Fruit fly (Drosophila melanogaster) whole organism, wandering third instar larva: ENCODE results near the gene Bicra.

ENCODE experiments used
- Abd-B ChIP-seq: fragments of >200 bp; optimal IDR thresholded peaks from 2 replicates; lab custom pipeline; 2017; ENCODE audit warnings: missing biosample characterization, missing genetic modification characterization
- CG32264 ChIP-seq: fragments of 200-800 bp; sonication (Bioruptor generic); optimal IDR thresholded peaks from 2 replicates; lab custom pipeline; 2016; ENCODE audit warnings: missing biosample characterization, missing genetic modification characterization
- CG9705 ChIP-seq: fragments of 200-800 bp; sonication (Bioruptor generic); optimal IDR thresholded peaks from 2 replicates; lab custom pipeline; 2018; ENCODE audit warnings: missing biosample characterization, mild to moderate bottlenecking, missing genetic modification characterization
- CrebA ChIP-seq: fragments of 200-800 bp; sonication (Bioruptor generic); optimal IDR thresholded peaks from 2 replicates; lab custom pipeline; 2016; ENCODE audit warnings: missing biosample characterization, mild to moderate bottlenecking, missing genetic modification characterization, borderline replicate concordance
- Dfd ChIP-seq: fragments of >200 bp; optimal IDR thresholded peaks from 2 replicates; lab custom pipeline; 2017; ENCODE audit warnings: missing biosample characterization, missing genetic modification characterization
- Dif ChIP-seq: fragments of 200-275, 200-300 bp; sonication (Bioruptor generic); optimal IDR thresholded peaks from 2 replicates; lab custom pipeline; 2018; ENCODE audit warnings: missing biosample characterization, missing genetic modification characterization; ENCODE audit not compliant: partially characterized antibody
- GATAd ChIP-seq: sonication (Bioruptor generic); optimal IDR thresholded peaks from 2 replicates; lab custom pipeline; 2016; ENCODE audit warnings: missing biosample characterization, missing genetic modification characterization
- HLH106 ChIP-seq: fragments of 200-800 bp; optimal IDR thresholded peaks from 3 replicates; lab custom pipeline; 2019; ENCODE audit warnings: missing biosample characterization, mild to moderate bottlenecking, missing genetic modification characterization, moderate library complexity
- Hnf4 ChIP-seq: fragments of 200-800 bp; sonication (Bioruptor generic); optimal IDR thresholded peaks from 2 replicates; lab custom pipeline; 2016; ENCODE audit warnings: missing biosample characterization, mild to moderate bottlenecking, missing genetic modification characterization
- Hr78 ChIP-seq: fragments of >200 bp; optimal IDR thresholded peaks from 2 replicates; lab custom pipeline; 2017; ENCODE audit warnings: missing biosample characterization, missing genetic modification characterization
- Hr83 ChIP-seq: fragments of 200-300 bp; sonication (Bioruptor generic); optimal IDR thresholded peaks from 2 replicates; lab custom pipeline; 2016; ENCODE audit warnings: missing biosample characterization, mild to moderate bottlenecking, missing genetic modification characterization, moderate library complexity; ENCODE audit not compliant: poor library complexity, severe bottlenecking
- Jra ChIP-seq: sonication (Bioruptor generic); optimal IDR thresholded peaks from 2 replicates; lab custom pipeline; 2016; ENCODE audit warnings: missing biosample characterization, missing genetic modification characterization
- Mio ChIP-seq: sonication (Bioruptor generic); optimal IDR thresholded peaks from 2 replicates; lab custom pipeline; 2016; ENCODE audit warnings: missing biosample characterization, missing genetic modification characterization
- Myc ChIP-seq: fragments of >200 bp; optimal IDR thresholded peaks from 2 replicates; lab custom pipeline; 2017
- N ChIP-seq: fragments of >200 bp; optimal IDR thresholded peaks from 2 replicates; lab custom pipeline; 2018; ENCODE audit warnings: missing biosample characterization, missing external identifiers, missing genetic modification characterization
- OdsH ChIP-seq: fragments of 200-800 bp; sonication (Bioruptor generic); optimal IDR thresholded peaks from 2 replicates; lab custom pipeline; 2016; ENCODE audit warnings: missing biosample characterization, mild to moderate bottlenecking, missing genetic modification characterization
- Rel ChIP-seq, 2 experiments: fragments of 200-800 bp; sonication (Bioruptor generic) in 1 of 2; optimal IDR thresholded peaks; 2 replicates in 1 of 2; 3 replicates in 1 of 2; lab custom pipeline; 2016 to 2019; ENCODE audit warnings: mild to moderate bottlenecking in 2 of 2, missing biosample characterization in 2 of 2, missing genetic modification characterization in 2 of 2, moderate library complexity in 1 of 2
- Sp1 ChIP-seq: fragments of 200-800 bp; sonication (Bioruptor generic); optimal IDR thresholded peaks from 3 replicates; lab custom pipeline; 2019; ENCODE audit warnings: missing biosample characterization, mild to moderate bottlenecking, missing genetic modification characterization, moderate library complexity
- Vsx2 ChIP-seq: fragments of 200-300, 225-300 bp; sonication (Bioruptor generic); optimal IDR thresholded peaks from 2 replicates; lab custom pipeline; 2018; ENCODE audit warnings: missing biosample characterization, missing genetic modification characterization; ENCODE audit not compliant: partially characterized antibody
- br ChIP-seq: fragments of 200-800 bp; sonication (Bioruptor generic); optimal IDR thresholded peaks from 2 replicates; lab custom pipeline; 2016; ENCODE audit warnings: missing biosample characterization, missing genetic modification characterization
- brk ChIP-seq: fragments of 200-800 bp; sonication (Bioruptor generic); optimal IDR thresholded peaks from 2 replicates; lab custom pipeline; 2016; ENCODE audit warnings: missing biosample characterization, mild to moderate bottlenecking, missing genetic modification characterization
- dl ChIP-seq, 2 experiments: fragments of 175-275, 200-275 bp in 1 of 2; fragments of 200-275 bp in 1 of 2; sonication (Bioruptor generic); optimal IDR thresholded peaks; lab custom pipeline; 2018; ENCODE audit warnings: mild to moderate bottlenecking in 2 of 2, missing biosample characterization in 2 of 2, missing genetic modification characterization in 2 of 2, moderate library complexity in 2 of 2; ENCODE audit not compliant: partially characterized antibody in 2 of 2, insufficient read depth in 1 of 2
- dmrt93B ChIP-seq: fragments of 200-800 bp; sonication (Bioruptor generic); optimal IDR thresholded peaks from 2 replicates; lab custom pipeline; 2018; ENCODE audit warnings: missing biosample characterization, mild to moderate bottlenecking, missing genetic modification characterization
- dsf ChIP-seq: sonication (Bioruptor generic); optimal IDR thresholded peaks from 2 replicates; lab custom pipeline; 2016; ENCODE audit warnings: missing biosample characterization, missing genetic modification characterization, borderline replicate concordance
- ey ChIP-seq: fragments of 200-800 bp; sonication (Bioruptor generic); optimal IDR thresholded peaks from 2 replicates; lab custom pipeline; 2016; ENCODE audit warnings: missing biosample characterization, missing genetic modification characterization
- foxo ChIP-seq, 2 experiments: fragments of 200-800 bp; sonication (Bioruptor generic); optimal IDR thresholded peaks; 2 replicates in 1 of 2; 3 replicates in 1 of 2; lab custom pipeline; 2016 to 2017; ENCODE audit warnings: missing biosample characterization in 2 of 2, missing genetic modification characterization in 2 of 2
- fru ChIP-seq: fragments of 200-800 bp; sonication (Bioruptor generic); optimal IDR thresholded peaks from 3 replicates; lab custom pipeline; 2016; ENCODE audit warnings: missing biosample characterization, mild to moderate bottlenecking, missing genetic modification characterization
- h ChIP-seq: fragments of 200-800 bp; sonication (Bioruptor generic); optimal IDR thresholded peaks from 3 replicates; lab custom pipeline; 2016; ENCODE audit warnings: missing biosample characterization, mild to moderate bottlenecking, missing genetic modification characterization
- jim ChIP-seq: fragments of 175-275, 200-325 bp; sonication (Bioruptor generic); optimal IDR thresholded peaks from 2 replicates; lab custom pipeline; 2016; ENCODE audit warnings: missing biosample characterization, mild to moderate bottlenecking, missing genetic modification characterization
- lola ChIP-seq: fragments of >200 bp; optimal IDR thresholded peaks from 2 replicates; lab custom pipeline; 2017; ENCODE audit warnings: missing biosample characterization, missing genetic modification characterization
- pan ChIP-seq: fragments of >200 bp; optimal IDR thresholded peaks from 2 replicates; lab custom pipeline; 2017
- psq ChIP-seq: fragments of 200-800 bp; sonication (Bioruptor generic); optimal IDR thresholded peaks from 3 replicates; lab custom pipeline; 2017; ENCODE audit warnings: missing biosample characterization, mild to moderate bottlenecking, missing genetic modification characterization, moderate library complexity
- rgr ChIP-seq: fragments of 200-800 bp; sonication (Bioruptor generic); optimal IDR thresholded peaks from 3 replicates; lab custom pipeline; 2016; ENCODE audit warnings: missing biosample characterization, mild to moderate bottlenecking, missing genetic modification characterization
- sage ChIP-seq: fragments of 200-800 bp; sonication (Bioruptor generic); optimal IDR thresholded peaks from 2 replicates; lab custom pipeline; 2016; ENCODE audit warnings: missing biosample characterization, mild to moderate bottlenecking, missing genetic modification characterization
- sv ChIP-seq: fragments of 200-800 bp; sonication (Bioruptor generic); optimal IDR thresholded peaks from 3 replicates; lab custom pipeline; 2016; ENCODE audit warnings: missing biosample characterization, missing genetic modification characterization
- tai ChIP-seq: sonication (Bioruptor generic); optimal IDR thresholded peaks from 2 replicates; lab custom pipeline; 2016; ENCODE audit warnings: missing biosample characterization, missing genetic modification characterization
- usp ChIP-seq: fragments of >200 bp; optimal IDR thresholded peaks from 2 replicates; lab custom pipeline; 2017; ENCODE audit warnings: missing biosample characterization, missing genetic modification characterization
- woc ChIP-seq: sonication (Bioruptor generic); optimal IDR thresholded peaks from 2 replicates; lab custom pipeline; 2016; ENCODE audit warnings: missing biosample characterization, mild to moderate bottlenecking, missing genetic modification characterization

Gene Bicra

DNA sequence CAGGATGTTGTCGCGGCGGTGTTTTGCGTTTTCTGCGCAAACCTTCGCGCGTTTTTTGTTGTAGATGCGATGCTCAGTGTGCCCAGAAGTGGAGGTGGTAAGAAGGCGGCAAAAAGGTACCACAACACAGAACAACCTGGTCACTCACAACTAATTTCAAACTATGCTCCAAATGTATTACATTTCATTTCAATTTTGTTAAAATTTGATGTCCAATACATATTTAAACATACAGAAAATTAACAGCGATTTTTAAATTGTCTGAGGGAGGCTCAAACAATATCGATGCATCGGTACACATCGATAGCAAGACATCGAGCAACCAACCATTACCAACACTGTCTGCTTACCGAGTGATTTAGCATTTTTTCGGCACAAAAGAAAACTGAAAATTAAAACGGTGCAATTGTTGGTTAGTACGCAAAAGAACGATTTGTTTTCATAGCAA, 90.4 kb downstream of the Bicra start, which contains the start of the genes Slbp and Rpn2:
Slbp (minus strand) TSS at position 70 of the 448 bp plus-strand sequence.
Rpn2 (plus strand) TSS at position 328 of the 448 bp plus-strand sequence.
- TF ChIP-seq fru (GFP tag; lab: Kevin White, UChicago) (peak; percentile 50), Rel (GFP tag; optimal IDR thresholded peaks at IDR 0.05; lab: Kevin White, UChicago) (no peak), Rel (tag; optimal IDR thresholded peaks at IDR 0.05; lab: Kevin White, UChicago) (peak; percentile 62), sv (GFP tag; lab: Kevin White, UChicago) (peak; percentile 5), HLH106 (peak; percentile 41), tai (GFP tag; lab: Kevin White, UChicago) (no peak), ey (GFP tag; lab: Kevin White, UChicago) (peak; percentile 34), br (GFP tag; lab: Kevin White, UChicago) (peak; percentile 38), Dif (GFP tag; lab: Kevin White, UChicago) (no peak), Mio (GFP tag; lab: Kevin White, UChicago) (peak; percentile 14), rgr (GFP tag; lab: Kevin White, UChicago) (peak; percentile 69), OdsH (GFP tag; lab: Kevin White, UChicago) (peak; percentile 59), Abd-B (GFP tag; lab: Kevin White, UChicago) (no peak), CG9705 (peak; percentile 46), foxo (GFP tag; optimal IDR thresholded peaks at IDR 0.05; lab: Kevin White, UChicago) (peak in 1 of 2 experiments; percentile 67), pan (lab: Kevin White, UChicago) (no peak), psq (GFP tag; lab: Kevin White, UChicago) (peak; percentile 61), Sp1 (GFP tag; lab: Kevin White, UChicago) (peak; percentile 56), dl (GFP tag; optimal IDR thresholded peaks at IDR 0.05; lab: Kevin White, UChicago; ENCODE audit: insufficient read depth in 1 of 2, partially characterized antibody in 2 of 2) (no peak), Myc (lab: Kevin White, UChicago) (peak; percentile 45), h (GFP tag; lab: Kevin White, UChicago) (peak; percentile 69), N (no peak)

DNA sequence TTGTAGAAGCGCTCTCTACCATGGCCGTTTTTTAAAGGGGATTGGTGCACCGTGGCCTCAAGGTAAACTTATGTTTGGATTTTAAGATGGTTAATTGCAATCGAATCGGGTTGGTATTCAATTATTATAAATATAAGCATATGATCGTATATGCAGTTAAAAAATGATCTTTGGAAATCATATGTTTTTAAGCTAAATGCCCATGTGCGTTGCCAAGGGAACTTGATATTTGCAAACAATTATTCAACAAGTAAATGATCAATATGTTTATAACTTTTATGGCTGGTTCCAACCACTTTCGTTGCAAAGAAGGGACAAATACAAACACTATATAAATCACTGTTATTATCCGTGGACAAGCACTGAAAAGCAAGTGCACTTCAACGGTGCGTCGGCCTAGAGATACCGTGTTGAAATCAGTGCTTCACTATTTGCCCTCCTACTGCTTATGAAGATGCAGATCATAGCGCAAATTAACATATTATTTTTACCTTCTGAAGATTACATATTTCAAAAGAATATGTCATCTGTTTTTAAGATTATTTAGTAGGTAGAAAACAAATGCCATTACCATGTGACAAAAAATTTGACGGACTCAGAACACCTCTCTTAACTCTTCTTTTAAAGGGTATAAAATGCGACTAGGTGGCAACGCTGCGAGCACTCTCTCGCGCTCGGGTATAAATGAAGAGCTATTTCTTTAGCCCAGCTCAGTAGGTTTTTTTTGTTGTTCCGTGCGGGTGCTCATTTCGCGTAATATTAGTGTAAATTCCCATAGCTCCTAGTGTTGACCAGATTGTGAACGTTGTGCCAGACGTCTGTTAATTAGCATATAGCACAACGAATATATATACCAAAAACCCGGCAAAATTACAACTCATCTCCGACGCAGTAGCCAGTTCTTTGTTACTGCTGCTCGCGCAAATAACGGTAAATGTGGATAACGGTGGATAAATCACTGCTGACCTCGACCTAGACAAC, 94.9 kb downstream of the Bicra start, which contains the start of gene rdog:
rdog (plus strand) TSS at position 705 of the 981 bp plus-strand sequence.
- no peak for TF ChIP-seq CrebA (GFP tag; lab: Kevin White, UChicago)
- TF ChIP-seq Hnf4 (GFP tag; lab: Kevin White, UChicago): peak; percentile 72
- TF ChIP-seq Rel (GFP tag; optimal IDR thresholded peaks at IDR 0.05; lab: Kevin White, UChicago): no peak
- peak; percentile 78 for TF ChIP-seq Rel (tag; optimal IDR thresholded peaks at IDR 0.05; lab: Kevin White, UChicago)
- peak; percentile 82 for TF ChIP-seq sv (GFP tag; lab: Kevin White, UChicago)
- peak; percentile 74 for TF ChIP-seq Jra (GFP tag; lab: Kevin White, UChicago)
- TF ChIP-seq ey (GFP tag; lab: Kevin White, UChicago): peak; percentile 87
- no peak for TF ChIP-seq sage (GFP tag; lab: Kevin White, UChicago)
- TF ChIP-seq OdsH (GFP tag; lab: Kevin White, UChicago): peak; percentile 82
- peak; percentile 30 for TF ChIP-seq dsf (GFP tag; lab: Kevin White, UChicago)
- peak; percentile 98 for TF ChIP-seq woc (GFP tag; lab: Kevin White, UChicago)
- TF ChIP-seq usp: no peak
- peak; percentile 73 for TF ChIP-seq CG9705
- TF ChIP-seq h (GFP tag; lab: Kevin White, UChicago): peak; percentile 46
- peak; percentile 85 for TF ChIP-seq br (GFP tag; lab: Kevin White, UChicago)
- no peak for TF ChIP-seq Hr83 (GFP tag; lab: Kevin White, UChicago)
- TF ChIP-seq foxo (GFP tag; optimal IDR thresholded peaks at IDR 0.05; lab: Kevin White, UChicago): peak; percentile 32 to 89
- no peak for TF ChIP-seq Abd-B (GFP tag; lab: Kevin White, UChicago)
- no peak for TF ChIP-seq Hr78 (GFP tag; lab: Kevin White, UChicago)
- TF ChIP-seq fru (GFP tag; lab: Kevin White, UChicago): peak; percentile 91
- TF ChIP-seq GATAd (GFP tag; lab: Kevin White, UChicago): peak; percentile 34
- no peak for TF ChIP-seq Myc (lab: Kevin White, UChicago)
- peak; percentile 87 for TF ChIP-seq pan (lab: Kevin White, UChicago)
- peak; percentile 86 for TF ChIP-seq rgr (GFP tag; lab: Kevin White, UChicago)
- TF ChIP-seq Mio (GFP tag; lab: Kevin White, UChicago): peak; percentile 29
- no peak for TF ChIP-seq tai (GFP tag; lab: Kevin White, UChicago)
- peak; percentile 66 for TF ChIP-seq dmrt93B (GFP tag; lab: Kevin White, UChicago)
- TF ChIP-seq brk: no peak
- TF ChIP-seq lola: no peak
- peak; percentile 50 for TF ChIP-seq CG32264 (GFP tag; lab: Kevin White, UChicago)
- no peak for TF ChIP-seq Dif (GFP tag; lab: Kevin White, UChicago)
- TF ChIP-seq N: no peak
- peak; percentile 73 for TF ChIP-seq psq (GFP tag; lab: Kevin White, UChicago)
- peak; percentile 77 for TF ChIP-seq HLH106
- TF ChIP-seq Dfd (GFP tag; lab: Kevin White, UChicago): no peak
- TF ChIP-seq dl (GFP tag; optimal IDR thresholded peaks at IDR 0.05; lab: Kevin White, UChicago; ENCODE audit: insufficient read depth in 1 of 2, partially characterized antibody in 2 of 2): no peak
- TF ChIP-seq jim: no peak
- peak; percentile 84 for TF ChIP-seq Sp1 (GFP tag; lab: Kevin White, UChicago)
- TF ChIP-seq Vsx2 (GFP tag; lab: Kevin White, UChicago): no peak
